Fruit fly (Drosophila melanogaster) whole organism, embryonic: ENCODE results near the gene CG33108.

Source experiments
- Adf1 ChIP-seq: fragments of 200-800 bp; sonication (Bioruptor generic); IDR thresholded peaks from 2 replicates; pipeline ENCODE4 v1.3.6; 2022; ENCODE audit warnings: missing biosample characterization, missing genetic modification characterization
- Antp ChIP-seq: fragments of 200-800 bp; sonication (Bioruptor generic); optimal IDR thresholded peaks from 3 replicates; lab custom pipeline; 2016; ENCODE audit warnings: missing biosample characterization, missing genetic modification characterization
- Bteb2 ChIP-seq: fragments of 200-800 bp; sonication (Bioruptor generic); optimal IDR thresholded peaks from 2 replicates; lab custom pipeline; 2016; ENCODE audit warnings: missing biosample characterization, missing genetic modification characterization
- CG10654 ChIP-seq: fragments of 200-800 bp; sonication (Bioruptor generic); optimal IDR thresholded peaks from 2 replicates; lab custom pipeline; 2016; ENCODE audit warnings: missing biosample characterization, missing genetic modification characterization
- CG13296 ChIP-seq: fragments of 200-800 bp; sonication (Bioruptor generic); optimal IDR thresholded peaks from 3 replicates; lab custom pipeline; 2018; ENCODE audit warnings: missing biosample characterization, mild to moderate bottlenecking, missing genetic modification characterization
- CG13624 ChIP-seq: fragments of 200-800 bp; sonication (Bioruptor generic); optimal IDR thresholded peaks from 2 replicates; lab custom pipeline; 2016; ENCODE audit warnings: missing biosample characterization, missing genetic modification characterization
- CG13894 ChIP-seq: fragments of 200-800 bp; sonication (Bioruptor generic); optimal IDR thresholded peaks from 3 replicates; lab custom pipeline; 2018; ENCODE audit warnings: missing biosample characterization, mild to moderate bottlenecking, missing genetic modification characterization, moderate library complexity
- CG14965 ChIP-seq: fragments of 200-800 bp; sonication (Bioruptor generic); optimal IDR thresholded peaks from 2 replicates; lab custom pipeline; 2016; ENCODE audit warnings: missing biosample characterization, missing genetic modification characterization, borderline replicate concordance
- CG15073 ChIP-seq: fragments of 200-800 bp; sonication (Bioruptor generic); optimal IDR thresholded peaks from 2 replicates; lab custom pipeline; 2016; ENCODE audit warnings: missing biosample characterization, missing genetic modification characterization
- CG2875 ChIP-seq: fragments of 200-800 bp; sonication (Bioruptor generic); optimal IDR thresholded peaks from 2 replicates; lab custom pipeline; 2017; ENCODE audit warnings: missing biosample characterization, mild to moderate bottlenecking, missing genetic modification characterization, missing genetic modification reagents
- CG32532 ChIP-seq: fragments of 200-800 bp; sonication (Bioruptor generic); IDR thresholded peaks from 2 replicates; pipeline ENCODE4 v1.3.6; 2022; ENCODE audit warnings: missing biosample characterization, missing genetic modification characterization
- CG3995 ChIP-seq: fragments of 200-800 bp; sonication (Bioruptor generic); optimal IDR thresholded peaks from 3 replicates; lab custom pipeline; 2016; ENCODE audit warnings: missing biosample characterization, missing genetic modification characterization
- CG4328 ChIP-seq: fragments of 200-800 bp; sonication (Bioruptor generic); optimal IDR thresholded peaks from 3 replicates; lab custom pipeline; 2017; ENCODE audit warnings: missing biosample characterization, missing genetic modification reagents, missing genetic modification characterization
- CG43689 ChIP-seq: fragments of 200-800 bp; sonication (Bioruptor generic); IDR thresholded peaks from 2 replicates; pipeline ENCODE4 v1.3.6; 2022; ENCODE audit warnings: missing biosample characterization, missing genetic modification characterization
- CG6689 ChIP-seq: fragments of 200-800 bp; sonication (Bioruptor generic); IDR thresholded peaks from 2 replicates; pipeline ENCODE4 v1.3.6; 2022; ENCODE audit warnings: missing biosample characterization, missing genetic modification characterization
- CG7357 ChIP-seq: fragments of 200-800 bp; sonication (Bioruptor generic); IDR thresholded peaks from 3 replicates; pipeline ENCODE4 v1.3.6; 2022; ENCODE audit warnings: missing biosample characterization, missing genetic modification characterization
- CG7928 ChIP-seq: fragments of 200-800 bp; sonication (Bioruptor generic); optimal IDR thresholded peaks from 2 replicates; lab custom pipeline; 2017; ENCODE audit warnings: missing biosample characterization, mild to moderate bottlenecking, missing genetic modification characterization
- CG9215 ChIP-seq: fragments of 200-800 bp; sonication (Bioruptor generic); IDR thresholded peaks from 2 replicates; pipeline ENCODE4 v1.3.6; 2022; ENCODE audit warnings: missing biosample characterization, missing genetic modification characterization
- CG9609 ChIP-seq: fragments of 200-800 bp; sonication (Bioruptor generic); optimal IDR thresholded peaks from 3 replicates; lab custom pipeline; 2016; ENCODE audit warnings: missing biosample characterization, missing genetic modification characterization
- CG9817 ChIP-seq: fragments of 200-800 bp; sonication (Bioruptor generic); optimal IDR thresholded peaks from 2 replicates; lab custom pipeline; 2018; ENCODE audit warnings: missing biosample characterization, mild to moderate bottlenecking, missing genetic modification characterization, moderate library complexity
- Chrac-16 ChIP-seq: fragments of 200-800 bp; sonication (Bioruptor generic); optimal IDR thresholded peaks from 3 replicates; lab custom pipeline; 2016; ENCODE audit warnings: missing biosample characterization, missing genetic modification characterization
- D ChIP-seq, 2 experiments: fragments of 200-800 bp in 1 of 2; fragments of >200 bp in 1 of 2; sonication (Bioruptor generic) in 1 of 2; optimal IDR thresholded peaks; 2 replicates in 1 of 2; 3 replicates in 1 of 2; lab custom pipeline; 2017; ENCODE audit warnings: mild to moderate bottlenecking in 1 of 2, missing biosample characterization in 1 of 2, missing genetic modification characterization in 1 of 2, missing genetic modification reagents in 1 of 2
- Dbx ChIP-seq: fragments of 200-800 bp; sonication (Bioruptor generic); IDR thresholded peaks from 3 replicates; pipeline ENCODE4 v1.3.6; 2022; ENCODE audit warnings: missing biosample characterization, missing genetic modification characterization
- Deaf1 ChIP-seq: fragments of 200-800 bp; optimal IDR thresholded peaks from 3 replicates; lab custom pipeline; 2019; ENCODE audit warnings: missing biosample characterization, mild to moderate bottlenecking, missing genetic modification characterization, moderate library complexity
- H15 ChIP-seq: fragments of 200-800 bp; sonication (Bioruptor generic); IDR thresholded peaks from 3 replicates; pipeline ENCODE4 v1.3.6; 2022; ENCODE audit warnings: missing biosample characterization, missing genetic modification characterization
- HLH3B ChIP-seq: fragments of 200-800 bp; sonication (Bioruptor generic); IDR thresholded peaks from 2 replicates; pipeline ENCODE4 v1.3.6; 2022; ENCODE audit warnings: missing biosample characterization, missing genetic modification characterization
- Hmr ChIP-seq: fragments of 200-800 bp; sonication (Bioruptor generic); optimal IDR thresholded peaks from 3 replicates; lab custom pipeline; 2017; ENCODE audit warnings: mild to moderate bottlenecking, missing biosample characterization, missing genetic modification reagents, missing genetic modification characterization
- Usf ChIP-seq: fragments of 200-800 bp; sonication (Bioruptor generic); optimal IDR thresholded peaks from 2 replicates; lab custom pipeline; 2017; ENCODE audit warnings: missing genotype, missing biosample characterization, missing genetic modification characterization
- chinmo ChIP-seq: fragments of 200-800 bp; sonication (Bioruptor generic); IDR thresholded peaks from 4 replicates; pipeline ENCODE4 v1.3.6; 2022; ENCODE audit warnings: missing biosample characterization, missing genetic modification characterization; ENCODE audit not compliant: partially characterized antibody
- cwo ChIP-seq: fragments of 200-800 bp; sonication (Bioruptor generic); optimal IDR thresholded peaks from 3 replicates; lab custom pipeline; 2017; ENCODE audit warnings: missing biosample characterization, missing genetic modification characterization, mild to moderate bottlenecking, moderate library complexity, missing genetic modification reagents
- dan ChIP-seq: fragments of 200-800 bp; sonication (Bioruptor generic); IDR thresholded peaks from 2 replicates; pipeline ENCODE4 v1.3.6; 2022; ENCODE audit warnings: missing biosample characterization, missing genetic modification characterization
- danr ChIP-seq: fragments of 200-800 bp; sonication (Bioruptor generic); IDR thresholded peaks from 2 replicates; pipeline ENCODE4 v1.3.6; 2022; ENCODE audit warnings: missing biosample characterization, missing genetic modification characterization
- disco-r ChIP-seq: fragments of 200-800 bp; sonication (Bioruptor generic); optimal IDR thresholded peaks from 2 replicates; lab custom pipeline; 2016; ENCODE audit warnings: missing biosample characterization, missing genetic modification characterization
- ftz-f1 ChIP-seq: fragments of 200-800 bp; sonication (Bioruptor generic); optimal IDR thresholded peaks from 2 replicates; lab custom pipeline; 2016; ENCODE audit warnings: missing biosample characterization, missing genetic modification characterization
- gcm ChIP-seq: fragments of 200-800 bp; sonication (Bioruptor generic); optimal IDR thresholded peaks from 2 replicates; lab custom pipeline; 2019; ENCODE audit warnings: missing biosample characterization, mild to moderate bottlenecking, missing genetic modification characterization, moderate library complexity
- grau ChIP-seq: fragments of 200-800 bp; optimal IDR thresholded peaks from 3 replicates; lab custom pipeline; 2019; ENCODE audit warnings: missing biosample characterization, mild to moderate bottlenecking, missing genetic modification characterization, moderate library complexity
- gt ChIP-seq: fragments of 200-800 bp; sonication (Bioruptor generic); IDR thresholded peaks from 2 replicates; pipeline ENCODE4 v1.3.6; 2022; ENCODE audit warnings: missing biosample characterization, missing genetic modification characterization
- hth ChIP-seq: fragments of >200 bp; optimal IDR thresholded peaks from 2 replicates; lab custom pipeline; 2017; ENCODE audit warnings: inconsistent platforms
- insv ChIP-seq, 2 experiments: fragments of 200-800 bp; sonication (Bioruptor generic); optimal IDR thresholded peaks; 3 replicates each; lab custom pipeline; 2016 to 2018; ENCODE audit warnings: missing biosample characterization in 2 of 2, missing genetic modification characterization in 2 of 2
- kah ChIP-seq: fragments of 200-800 bp; sonication (Bioruptor generic); optimal IDR thresholded peaks from 2 replicates; lab custom pipeline; 2018; ENCODE audit warnings: missing biosample characterization, mild to moderate bottlenecking, missing genetic modification characterization
- lmd ChIP-seq: fragments of 200-800 bp; sonication (Bioruptor generic); IDR thresholded peaks from 2 replicates; pipeline ENCODE4 v1.3.6; 2022; ENCODE audit warnings: missing biosample characterization, missing genetic modification characterization
- lov ChIP-seq, 2 experiments: fragments of 200-800 bp in 1 of 2; fragments of >200 bp in 1 of 2; sonication (Bioruptor generic) in 1 of 2; IDR thresholded peaks in 1 of 2; optimal IDR thresholded peaks in 1 of 2; 2 replicates in 1 of 2; 3 replicates in 1 of 2; pipeline versions ENCODE4 v1.3.6 to Lab custom; 2017 to 2022; ENCODE audit warnings: missing biosample characterization in 1 of 2, missing genetic modification characterization in 1 of 2
- sisA ChIP-seq: fragments of 200-800 bp; sonication (Bioruptor generic); IDR thresholded peaks from 2 replicates; pipeline ENCODE4 v1.3.6; 2022; ENCODE audit warnings: missing biosample characterization, missing genetic modification characterization
- sqz ChIP-seq: fragments of 200-800 bp; sonication (Bioruptor generic); optimal IDR thresholded peaks from 3 replicates; lab custom pipeline; 2018; ENCODE audit warnings: missing biosample characterization, mild to moderate bottlenecking, missing genetic modification characterization
- tap ChIP-seq: fragments of 200-800 bp; optimal IDR thresholded peaks from 3 replicates; lab custom pipeline; 2019; ENCODE audit warnings: missing biosample characterization, mild to moderate bottlenecking, missing genetic modification characterization, moderate library complexity
- tin ChIP-seq: fragments of 200-800 bp; sonication (Bioruptor generic); optimal IDR thresholded peaks from 3 replicates; lab custom pipeline; 2016; ENCODE audit warnings: missing biosample characterization, missing genetic modification characterization
- tll ChIP-seq, 2 experiments: fragments of 200-800 bp in 1 of 2; fragments of >200 bp in 1 of 2; sonication (Bioruptor generic) in 1 of 2; optimal IDR thresholded peaks; 2 replicates each; lab custom pipeline; 2017 to 2019; ENCODE audit warnings: missing biosample characterization in 2 of 2, missing genetic modification characterization in 2 of 2, mild to moderate bottlenecking in 1 of 2, moderate library complexity in 1 of 2
- trh ChIP-seq: fragments of 200-800 bp; sonication (Bioruptor generic); optimal IDR thresholded peaks from 2 replicates; lab custom pipeline; 2016; ENCODE audit warnings: missing biosample characterization, missing genetic modification characterization
- wdn ChIP-seq: fragments of 200-800 bp; sonication (Bioruptor generic); IDR thresholded peaks from 2 replicates; pipeline ENCODE4 v1.3.6; 2022; ENCODE audit warnings: missing biosample characterization, missing genetic modification characterization
- wek ChIP-seq: fragments of 200-800 bp; sonication (Bioruptor generic); optimal IDR thresholded peaks from 3 replicates; lab custom pipeline; 2018; ENCODE audit warnings: missing biosample characterization, mild to moderate bottlenecking, missing genetic modification characterization, moderate library complexity
- yki ChIP-seq: fragments of >200 bp; optimal IDR thresholded peaks from 3 replicates; lab custom pipeline; 2018
- z ChIP-seq: fragments of 200-800 bp; sonication (Bioruptor generic); IDR thresholded peaks from 3 replicates; pipeline ENCODE4 v1.3.6; 2022; ENCODE audit warnings: missing biosample characterization, missing genetic modification characterization

The CG33108 gene

dm6 chr3R:23962781-23963222, 32.7 kb upstream of the CG33108 start, which contains the start of gene CG31140 (continued):
- no peak for TF ChIP-seq gcm (GFP tag; lab: Kevin White, UChicago)
- no peak for TF ChIP-seq z
- no peak for TF ChIP-seq tll (GFP tag; optimal IDR thresholded peaks at IDR 0.05; lab: Kevin White, UChicago)
- no peak for TF ChIP-seq D (optimal IDR thresholded peaks at IDR 0.05; lab: Kevin White, UChicago)
- no peak for TF ChIP-seq D (GFP tag; optimal IDR thresholded peaks at IDR 0.05; lab: Kevin White, UChicago)
- TF ChIP-seq yki (lab: Kevin White, UChicago): peak; percentile 36
- TF ChIP-seq CG3995 (GFP tag; lab: Kevin White, UChicago): no peak
- no peak for TF ChIP-seq CG2875 (GFP tag; lab: Kevin White, UChicago)
- no peak for TF ChIP-seq CG13624 (GFP tag; lab: Kevin White, UChicago)
- no peak for TF ChIP-seq Usf (GFP tag; lab: Kevin White, UChicago)
- peak; percentile 49 for TF ChIP-seq wek
- no peak for TF ChIP-seq Antp (GFP tag; lab: Kevin White, UChicago)
- TF ChIP-seq Bteb2: no peak
- peak; percentile 27 for TF ChIP-seq kah
- TF ChIP-seq CG43689: no peak
- no peak for TF ChIP-seq disco-r (GFP tag; lab: Kevin White, UChicago)
- no peak for TF ChIP-seq gt (GFP tag; lab: Robert Waterston, UW)
- TF ChIP-seq CG6689 (GFP tag; lab: Robert Waterston, UW): no peak
- no peak for TF ChIP-seq CG9609
- TF ChIP-seq CG4328: peak; percentile 25
- TF ChIP-seq tap (tag; lab: Kevin White, UChicago): no peak
- TF ChIP-seq HLH3B (GFP tag; lab: Robert Waterston, UW): no peak
- TF ChIP-seq dan: no peak
- TF ChIP-seq CG10654: no peak
- TF ChIP-seq lmd (GFP tag; lab: Robert Waterston, UW): no peak
- no peak for TF ChIP-seq grau (tag; lab: Kevin White, UChicago)
- TF ChIP-seq CG9215 (GFP tag; lab: Robert Waterston, UW): no peak
- TF ChIP-seq cwo (GFP tag; lab: Kevin White, UChicago): no peak
- TF ChIP-seq insv (GFP tag; optimal IDR thresholded peaks at IDR 0.05; lab: Kevin White, UChicago): no peak
- TF ChIP-seq lov (optimal IDR thresholded peaks at IDR 0.05; lab: Kevin White, UChicago): no peak
- TF ChIP-seq lov (GFP tag; IDR thresholded peaks at IDR 0.05; lab: Robert Waterston, UW): no peak
- no peak for TF ChIP-seq ftz-f1
- peak; percentile 72; the same call in 1 of the 4 replicates for TF ChIP-seq chinmo
- TF ChIP-seq CG14965: no peak
- peak; percentile 57; the same call in 1 of the 2 replicates for TF ChIP-seq CG32532 (GFP tag; lab: Robert Waterston, UW)

DNA sequence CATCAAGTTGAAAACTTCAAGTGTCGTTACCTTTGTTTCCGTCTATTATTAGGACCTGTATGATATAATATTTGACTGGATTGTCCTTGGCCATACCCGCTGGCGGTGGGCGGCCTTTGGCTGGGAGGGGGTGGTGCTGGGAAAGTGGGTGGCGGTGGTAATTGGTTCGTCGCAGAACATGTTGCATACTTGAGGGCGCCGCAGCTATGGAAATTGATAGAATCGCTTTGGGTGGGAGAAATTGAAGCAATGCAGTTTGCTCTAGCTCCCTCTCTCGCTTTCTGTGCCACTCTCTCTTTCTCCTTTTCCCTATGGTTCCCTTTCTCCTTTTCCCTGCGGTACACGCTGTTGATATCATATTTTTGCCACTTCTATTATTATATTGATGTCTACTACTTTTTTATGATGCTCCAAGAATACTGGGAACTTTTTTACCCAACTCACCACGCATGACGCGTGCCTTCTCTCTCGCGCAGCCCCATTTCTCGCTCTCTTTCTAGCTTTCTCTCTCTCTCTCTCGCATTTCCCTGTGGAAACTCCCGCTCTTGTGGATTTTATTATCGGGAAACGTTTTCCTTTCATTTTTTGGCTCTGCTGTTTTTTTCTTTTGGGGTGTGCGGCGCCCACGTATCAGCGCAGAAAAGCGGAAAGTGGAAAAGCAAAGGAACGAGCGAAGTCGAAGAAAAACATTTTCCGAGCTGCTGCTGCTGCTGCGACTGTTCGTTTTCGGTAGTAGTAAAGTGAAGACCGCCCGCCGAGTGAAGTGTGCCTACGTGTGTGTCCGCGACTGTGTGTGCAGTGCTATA, 30.3 kb upstream of the CG33108 start:
- TF ChIP-seq Adf1 (GFP tag; lab: Robert Waterston, UW) (peak; percentile 29; the same call in 1 of the 2 replicates), CG7357 (no peak), tin (no peak), sqz (GFP tag; lab: Kevin White, UChicago) (peak; percentile 50), Deaf1 (peak; percentile 73), danr (0 out of 2 replicates have a peak, but pooled peaks have one; percentile 18), sisA (GFP tag; lab: Robert Waterston, UW) (no peak), CG13296 (GFP tag; lab: Kevin White, UChicago) (no peak), Chrac-16 (GFP tag; lab: Kevin White, UChicago) (no peak), CG7928 (no peak), Dbx (GFP tag; lab: Robert Waterston, UW) (no peak), hth (no peak), CG9817 (tag; lab: Kevin White, UChicago) (no peak), CG15073 (GFP tag; lab: Kevin White, UChicago) (peak; percentile 70), H15 (GFP tag; lab: Robert Waterston, UW) (no peak), trh (no peak), Hmr (GFP tag; lab: Kevin White, UChicago) (no peak), wdn (GFP tag; lab: Robert Waterston, UW) (no peak), CG13894 (tag; lab: Kevin White, UChicago) (no peak)
